Fruit fly (Drosophila melanogaster) whole organism, embryonic: ENCODE measurements around the gene CG7079.

Source experiments
- Antp ChIP-seq: fragments of 200-800 bp; sonication (Bioruptor generic); optimal IDR thresholded peaks from 3 replicates; lab custom pipeline; 2016; ENCODE audit warnings: missing biosample characterization, missing genetic modification characterization
- B-H1 ChIP-seq: fragments of 200-800 bp; sonication (Bioruptor generic); IDR thresholded peaks from 3 replicates; pipeline ENCODE4 v1.3.6; 2022; ENCODE audit warnings: missing biosample characterization, missing genetic modification characterization
- Bdp1 ChIP-seq: fragments of 200-800 bp; sonication (Bioruptor generic); optimal IDR thresholded peaks from 3 replicates; lab custom pipeline; 2016; ENCODE audit warnings: missing biosample characterization, missing genetic modification characterization
- Bteb2 ChIP-seq: fragments of 200-800 bp; sonication (Bioruptor generic); optimal IDR thresholded peaks from 2 replicates; lab custom pipeline; 2016; ENCODE audit warnings: missing biosample characterization, missing genetic modification characterization
- CG10654 ChIP-seq: fragments of 200-800 bp; sonication (Bioruptor generic); optimal IDR thresholded peaks from 2 replicates; lab custom pipeline; 2016; ENCODE audit warnings: missing biosample characterization, missing genetic modification characterization
- CG11398 ChIP-seq: fragments of 200-800 bp; sonication (Bioruptor generic); optimal IDR thresholded peaks from 2 replicates; lab custom pipeline; 2016; ENCODE audit warnings: missing biosample characterization, missing genetic modification characterization
- CG13287 ChIP-seq: fragments of 200-800 bp; sonication (Bioruptor generic); IDR thresholded peaks from 2 replicates; pipeline ENCODE4 v1.3.6; 2022; ENCODE audit warnings: missing biosample characterization, missing genetic modification characterization; ENCODE audit not compliant: partially characterized antibody
- CG13424 ChIP-seq: fragments of 200-800 bp; sonication (Bioruptor generic); optimal IDR thresholded peaks from 2 replicates; lab custom pipeline; 2019; ENCODE audit warnings: missing biosample characterization, mild to moderate bottlenecking, missing genetic modification characterization, moderate library complexity
- CG13624 ChIP-seq: fragments of 200-800 bp; sonication (Bioruptor generic); optimal IDR thresholded peaks from 2 replicates; lab custom pipeline; 2016; ENCODE audit warnings: missing biosample characterization, missing genetic modification characterization
- CG13894 ChIP-seq: fragments of 200-800 bp; sonication (Bioruptor generic); optimal IDR thresholded peaks from 3 replicates; lab custom pipeline; 2018; ENCODE audit warnings: missing biosample characterization, mild to moderate bottlenecking, missing genetic modification characterization, moderate library complexity
- CG15073 ChIP-seq: fragments of 200-800 bp; sonication (Bioruptor generic); optimal IDR thresholded peaks from 2 replicates; lab custom pipeline; 2016; ENCODE audit warnings: missing biosample characterization, missing genetic modification characterization
- CG15601 ChIP-seq: fragments of 200-800 bp; sonication (Bioruptor generic); optimal IDR thresholded peaks from 3 replicates; lab custom pipeline; 2019; ENCODE audit warnings: missing biosample characterization, mild to moderate bottlenecking, missing genetic modification characterization, moderate library complexity
- CG30020 ChIP-seq: fragments of 200-800 bp; optimal IDR thresholded peaks from 2 replicates; lab custom pipeline; 2019; ENCODE audit warnings: missing biosample characterization, mild to moderate bottlenecking, missing genetic modification characterization, moderate library complexity
- CG32772 ChIP-seq: fragments of 200-800 bp; sonication (Bioruptor generic); IDR thresholded peaks from 2 replicates; pipeline ENCODE4 v1.3.6; 2022; ENCODE audit warnings: missing biosample characterization, missing genetic modification characterization
- CG3726 ChIP-seq: fragments of 200-800 bp; sonication (Bioruptor generic); IDR thresholded peaks from 3 replicates; pipeline ENCODE4, ENCODE4 v1.3.6; 2022; ENCODE audit warnings: missing biosample characterization, missing genetic modification characterization
- CG43689 ChIP-seq: fragments of 200-800 bp; sonication (Bioruptor generic); IDR thresholded peaks from 2 replicates; pipeline ENCODE4 v1.3.6; 2022; ENCODE audit warnings: missing biosample characterization, missing genetic modification characterization
- CG6683 ChIP-seq: fragments of 200-800 bp; sonication (Bioruptor generic); optimal IDR thresholded peaks from 2 replicates; lab custom pipeline; 2017; ENCODE audit warnings: missing biosample characterization, mild to moderate bottlenecking, missing genetic modification characterization, missing genetic modification reagents
- CG6765 ChIP-seq: fragments of 200-800 bp; sonication (Bioruptor generic); optimal IDR thresholded peaks from 3 replicates; lab custom pipeline; 2017; ENCODE audit warnings: missing biosample characterization, mild to moderate bottlenecking, missing genetic modification characterization
- CG7271 ChIP-seq: fragments of 200-800 bp; sonication (Bioruptor generic); optimal IDR thresholded peaks from 2 replicates; lab custom pipeline; 2018; ENCODE audit warnings: missing biosample characterization, mild to moderate bottlenecking, missing genetic modification characterization, moderate library complexity
- CG7987 ChIP-seq: fragments of 200-800 bp; sonication (Bioruptor generic); optimal IDR thresholded peaks from 2 replicates; lab custom pipeline; 2018; ENCODE audit warnings: missing biosample characterization, mild to moderate bottlenecking, missing genetic modification characterization, moderate library complexity
- CG8290 ChIP-seq, 3 experiments: fragments of 200-800 bp; sonication (Bioruptor generic); optimal IDR thresholded peaks; 2 replicates each; lab custom pipeline; 2016 to 2019; ENCODE audit warnings: missing biosample characterization in 3 of 3, missing genetic modification characterization in 3 of 3, mild to moderate bottlenecking in 2 of 3, moderate library complexity in 1 of 3
- CG8944 ChIP-seq: fragments of 200-800 bp; sonication (Bioruptor generic); optimal IDR thresholded peaks from 3 replicates; lab custom pipeline; 2016; ENCODE audit warnings: missing biosample characterization, missing genetic modification characterization
- Dip2 ChIP-seq: fragments of 200-800 bp; sonication (Bioruptor generic); IDR thresholded peaks from 2 replicates; pipeline ENCODE4 v1.3.6; 2022; ENCODE audit warnings: missing biosample characterization, missing genetic modification characterization
- Dp ChIP-seq: fragments of 200-800 bp; sonication (Bioruptor generic); optimal IDR thresholded peaks from 2 replicates; lab custom pipeline; 2018; ENCODE audit warnings: missing biosample characterization, mild to moderate bottlenecking, missing genetic modification characterization, moderate library complexity
- Hmx ChIP-seq: fragments of 200-800 bp; sonication (Bioruptor generic); optimal IDR thresholded peaks from 2 replicates; lab custom pipeline; 2016; ENCODE audit warnings: missing biosample characterization, missing genetic modification characterization
- Nf-YB ChIP-seq: fragments of 200-800 bp; sonication (Bioruptor generic); optimal IDR thresholded peaks from 3 replicates; lab custom pipeline; 2019; ENCODE audit warnings: missing biosample characterization, mild to moderate bottlenecking, missing genetic modification characterization, moderate library complexity
- Opbp ChIP-seq: fragments of 200-800 bp; sonication (Bioruptor generic); IDR thresholded peaks from 3 replicates; pipeline ENCODE4 v1.3.6; 2022; ENCODE audit warnings: missing biosample characterization, missing genetic modification characterization; ENCODE audit not compliant: partially characterized antibody
- Sin3A ChIP-seq: fragments of >200 bp; optimal IDR thresholded peaks from 2 replicates; lab custom pipeline; 2018
- Spps ChIP-seq: fragments of 200-800 bp; sonication (Bioruptor generic); optimal IDR thresholded peaks from 2 replicates; lab custom pipeline; 2018; ENCODE audit warnings: missing biosample characterization, mild to moderate bottlenecking, missing genetic modification characterization
- Trl ChIP-seq, 3 experiments: fragments of >200 bp in 2 of 3; fragments of 200-800 bp in 1 of 3; sonication (Bioruptor generic) in 1 of 3; optimal IDR thresholded peaks; 2 replicates in 1 of 3; 3 replicates in 2 of 3; lab custom pipeline; 2016 to 2017; ENCODE audit warnings: missing biosample characterization in 1 of 3, missing genetic modification characterization in 1 of 3
- ac ChIP-seq: fragments of 200-800 bp; sonication (Bioruptor generic); optimal IDR thresholded peaks from 3 replicates; lab custom pipeline; 2017; ENCODE audit warnings: missing biosample characterization, mild to moderate bottlenecking, missing genetic modification characterization
- bab2 ChIP-seq: fragments of 200-800 bp; sonication (Bioruptor generic); optimal IDR thresholded peaks from 2 replicates; lab custom pipeline; 2016; ENCODE audit warnings: missing biosample characterization, missing genetic modification characterization
- bigmax ChIP-seq: fragments of 200-800 bp; sonication (Bioruptor generic); optimal IDR thresholded peaks from 2 replicates; lab custom pipeline; 2018; ENCODE audit warnings: missing biosample characterization, mild to moderate bottlenecking, missing genetic modification characterization
- bsh ChIP-seq, 2 experiments: fragments of 200-800 bp; sonication (Bioruptor generic); optimal IDR thresholded peaks; 2 replicates each; lab custom pipeline; 2017 to 2018; ENCODE audit warnings: mild to moderate bottlenecking in 2 of 2, missing biosample characterization in 2 of 2, missing genetic modification characterization in 2 of 2, moderate library complexity in 1 of 2
- crc ChIP-seq: fragments of 200-800 bp; sonication (Bioruptor generic); optimal IDR thresholded peaks from 2 replicates; lab custom pipeline; 2016; ENCODE audit warnings: missing biosample characterization, missing genetic modification characterization
- dati ChIP-seq: fragments of 200-800 bp; sonication (Bioruptor generic); IDR thresholded peaks from 2 replicates; pipeline ENCODE4 v1.3.6; 2022; ENCODE audit warnings: missing biosample characterization, missing genetic modification characterization
- dm ChIP-seq: fragments of 200-800 bp; sonication (Bioruptor generic); optimal IDR thresholded peaks from 3 replicates; lab custom pipeline; 2016; ENCODE audit warnings: missing biosample characterization, missing genetic modification characterization
- fd3F ChIP-seq: fragments of 200-800 bp; sonication (Bioruptor generic); optimal IDR thresholded peaks from 2 replicates; lab custom pipeline; 2018; ENCODE audit warnings: missing biosample characterization, mild to moderate bottlenecking, missing genetic modification characterization, moderate library complexity
- gcm ChIP-seq: fragments of 200-800 bp; sonication (Bioruptor generic); optimal IDR thresholded peaks from 2 replicates; lab custom pipeline; 2019; ENCODE audit warnings: missing biosample characterization, mild to moderate bottlenecking, missing genetic modification characterization, moderate library complexity
- gt ChIP-seq: fragments of 200-800 bp; sonication (Bioruptor generic); IDR thresholded peaks from 2 replicates; pipeline ENCODE4 v1.3.6; 2022; ENCODE audit warnings: missing biosample characterization, missing genetic modification characterization
- jigr1 ChIP-seq: fragments of 200-800 bp; sonication (Bioruptor generic); IDR thresholded peaks from 3 replicates; pipeline ENCODE4 v1.3.6; 2022; ENCODE audit warnings: missing biosample characterization, missing genetic modification characterization
- lbe ChIP-seq: fragments of 200-800 bp; sonication (Bioruptor generic); optimal IDR thresholded peaks from 2 replicates; lab custom pipeline; 2016; ENCODE audit warnings: missing biosample characterization, mild to moderate bottlenecking, missing genetic modification characterization
- lov ChIP-seq, 2 experiments: fragments of 200-800 bp in 1 of 2; fragments of >200 bp in 1 of 2; sonication (Bioruptor generic) in 1 of 2; IDR thresholded peaks in 1 of 2; optimal IDR thresholded peaks in 1 of 2; 2 replicates in 1 of 2; 3 replicates in 1 of 2; pipeline versions ENCODE4 v1.3.6 to Lab custom; 2017 to 2022; ENCODE audit warnings: missing biosample characterization in 1 of 2, missing genetic modification characterization in 1 of 2
- nerfin-1 ChIP-seq: fragments of 200-800 bp; sonication (Bioruptor generic); optimal IDR thresholded peaks from 3 replicates; lab custom pipeline; 2019; ENCODE audit warnings: missing biosample characterization, mild to moderate bottlenecking, missing genetic modification characterization, moderate library complexity
- shn ChIP-seq: fragments of 200-800 bp; sonication (Bioruptor generic); optimal IDR thresholded peaks from 3 replicates; lab custom pipeline; 2016; ENCODE audit warnings: missing biosample characterization, missing genetic modification characterization
- tll ChIP-seq, 2 experiments: fragments of 200-800 bp in 1 of 2; fragments of >200 bp in 1 of 2; sonication (Bioruptor generic) in 1 of 2; optimal IDR thresholded peaks; 2 replicates each; lab custom pipeline; 2017 to 2019; ENCODE audit warnings: missing biosample characterization in 2 of 2, missing genetic modification characterization in 2 of 2, mild to moderate bottlenecking in 1 of 2, moderate library complexity in 1 of 2
- twi ChIP-seq: fragments of 200-800 bp; optimal IDR thresholded peaks from 2 replicates; lab custom pipeline; 2019; ENCODE audit warnings: missing biosample characterization, mild to moderate bottlenecking, missing genetic modification characterization, moderate library complexity
- zen ChIP-seq: fragments of 200-800 bp; sonication (Bioruptor generic); optimal IDR thresholded peaks from 3 replicates; lab custom pipeline; 2018; ENCODE audit warnings: missing biosample characterization, mild to moderate bottlenecking, missing genetic modification characterization, moderate library complexity

CG7079 gene

DNA sequence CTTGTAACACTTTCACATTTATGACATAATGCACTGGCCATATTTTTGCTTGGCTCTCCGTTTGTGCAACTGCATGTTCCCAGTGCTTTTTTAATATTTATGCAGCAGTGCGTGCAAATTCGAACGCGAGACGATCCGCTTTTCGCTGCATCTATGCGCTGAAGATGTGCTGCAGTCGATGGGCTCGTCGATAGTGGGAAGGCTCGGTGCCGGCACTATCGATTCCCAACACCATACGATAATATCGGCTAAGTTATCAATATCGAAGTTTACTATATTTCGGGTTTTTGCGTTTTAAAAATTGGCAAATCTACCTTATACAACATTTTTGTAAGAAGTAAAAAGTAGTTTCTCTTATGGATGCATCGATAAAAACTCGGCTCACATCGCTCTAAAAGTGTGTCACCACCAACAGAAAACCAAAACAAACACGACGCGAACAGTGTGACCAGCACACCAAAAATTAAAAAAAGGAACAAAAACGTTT is 49.0 kb upstream of the CG7079 start, which contains the start of gene RhoGAP93B (continued):
- peak; percentile 99 for TF ChIP-seq Sin3A (lab: Kevin White, UChicago)
- peak; percentile 75 for TF ChIP-seq CG30020 (tag; lab: Kevin White, UChicago)
- TF ChIP-seq Trl (optimal IDR thresholded peaks at IDR 0.05; lab: Kevin White, UChicago): no peak
- TF ChIP-seq Trl (GFP tag; optimal IDR thresholded peaks at IDR 0.05; lab: Kevin White, UChicago): peak; percentile 86
- TF ChIP-seq CG7987 (GFP tag; lab: Kevin White, UChicago): peak; percentile 68
- no peak for TF ChIP-seq CG15073 (GFP tag; lab: Kevin White, UChicago)
- TF ChIP-seq CG8290 (GFP tag; optimal IDR thresholded peaks at IDR 0.05; lab: Kevin White, UChicago): peak; percentile 76
- TF ChIP-seq CG8290 (tag; optimal IDR thresholded peaks at IDR 0.05; lab: Kevin White, UChicago): peak in 1 of 2 experiments; percentile 13
- peak; percentile 84 for TF ChIP-seq CG7271 (tag; lab: Kevin White, UChicago)
- TF ChIP-seq twi (tag; lab: Kevin White, UChicago): peak; percentile 54
- TF ChIP-seq gt (GFP tag; lab: Robert Waterston, UW): peak; percentile 80
- no peak for TF ChIP-seq lov (optimal IDR thresholded peaks at IDR 0.05; lab: Kevin White, UChicago)
- peak; percentile 78; the same call in 1 of the 3 replicates for TF ChIP-seq lov (GFP tag; IDR thresholded peaks at IDR 0.05; lab: Robert Waterston, UW)
- peak; percentile 74 for TF ChIP-seq crc
- TF ChIP-seq nerfin-1: peak; percentile 82
- TF ChIP-seq CG13424 (tag; lab: Kevin White, UChicago): peak; percentile 85
- TF ChIP-seq CG13287 (GFP tag; lab: Robert Waterston, UW): peak; percentile 100
- TF ChIP-seq CG8944: peak; percentile 81
- TF ChIP-seq CG15601 (tag; lab: Kevin White, UChicago): peak; percentile 78
- TF ChIP-seq CG10654 (GFP tag; lab: Kevin White, UChicago): peak; percentile 82
- TF ChIP-seq gcm (GFP tag; lab: Kevin White, UChicago): peak; percentile 60
- TF ChIP-seq tll (GFP tag; optimal IDR thresholded peaks at IDR 0.05; lab: Kevin White, UChicago): peak in 1 of 2 experiments; percentile 29
- TF ChIP-seq CG13894 (tag; lab: Kevin White, UChicago): no peak
- TF ChIP-seq shn (GFP tag; lab: Kevin White, UChicago): peak; percentile 93
- no peak for TF ChIP-seq CG43689 (GFP tag; lab: Robert Waterston, UW)
- peak; percentile 52; the same call in 1 of the 2 replicates for TF ChIP-seq dati (GFP tag; lab: Robert Waterston, UW)
- peak; percentile 77 for TF ChIP-seq Dp (GFP tag; lab: Kevin White, UChicago)
- TF ChIP-seq bsh (GFP tag; optimal IDR thresholded peaks at IDR 0.05; lab: Kevin White, UChicago): peak in 1 of 2 experiments; percentile 78
- peak; percentile 93 for TF ChIP-seq CG13624 (GFP tag; lab: Kevin White, UChicago)
- peak; percentile 86 for TF ChIP-seq zen (tag; lab: Kevin White, UChicago)
- TF ChIP-seq bab2: peak; percentile 94
- TF ChIP-seq Bdp1 (GFP tag; lab: Kevin White, UChicago): peak; percentile 86
- TF ChIP-seq lbe: peak; percentile 74
- TF ChIP-seq Antp (GFP tag; lab: Kevin White, UChicago): peak; percentile 81
- peak; percentile 81 for TF ChIP-seq Spps (tag; lab: Kevin White, UChicago)
- peak; percentile 45 for TF ChIP-seq fd3F (GFP tag; lab: Kevin White, UChicago)
- no peak for TF ChIP-seq ac (GFP tag; lab: Kevin White, UChicago)
- TF ChIP-seq CG32772 (GFP tag; lab: Robert Waterston, UW): peak; percentile 86
- peak; percentile 83 for TF ChIP-seq CG11398 (GFP tag; lab: Kevin White, UChicago)
- peak; percentile 86 for TF ChIP-seq CG3726 (GFP tag; lab: Robert Waterston, UW)
- peak; percentile 99 for TF ChIP-seq Opbp (GFP tag; lab: Robert Waterston, UW)
- TF ChIP-seq Dip2: peak; percentile 15; the same call in 1 of the 2 replicates
- peak; percentile 69 for TF ChIP-seq jigr1 (GFP tag; lab: Robert Waterston, UW)
- TF ChIP-seq Bteb2 (GFP tag; lab: Kevin White, UChicago): peak; percentile 60
- peak; percentile 90 for TF ChIP-seq dm (GFP tag; lab: Kevin White, UChicago)
- TF ChIP-seq bigmax (GFP tag; lab: Kevin White, UChicago): no peak
- TF ChIP-seq Nf-YB (GFP tag; lab: Kevin White, UChicago): peak; percentile 53
- TF ChIP-seq CG6765 (GFP tag; lab: Kevin White, UChicago): peak; percentile 35
- no peak for TF ChIP-seq Hmx (GFP tag; lab: Kevin White, UChicago)
- peak; percentile 48 for TF ChIP-seq CG6683
- peak; percentile 82 for TF ChIP-seq B-H1
